Worm (Caenorhabditis elegans) whole organism, L3 larva: ENCODE data around the gene F26D2.10.

Source experiments
- R02D3.7 ChIP-seq: fragments of 150-350 bp; optimal IDR thresholded peaks from 2 replicates; lab custom pipeline; 2014; ENCODE audit warnings: missing biosample characterization, missing genetic modification characterization
- ZK546.5 ChIP-seq: sonication (generic microtip); optimal IDR thresholded peaks from 2 replicates; lab custom pipeline; 2017; ENCODE audit warnings: missing biosample characterization, missing genetic modification characterization
- ama-1 ChIP-seq: fragments of 150-350 bp; optimal IDR thresholded peaks from 2 replicates; lab custom pipeline; 2018
- ceh-16 ChIP-seq: sonication (generic microtip); optimal IDR thresholded peaks from 2 replicates; lab custom pipeline; 2017; ENCODE audit warnings: missing biosample characterization, missing genetic modification characterization
- ceh-28 ChIP-seq: fragments of 150-350 bp; optimal IDR thresholded peaks from 2 replicates; lab custom pipeline; 2014; ENCODE audit warnings: missing biosample characterization, missing genetic modification reagents, missing genetic modification characterization
- ceh-82 ChIP-seq: fragments of 150-350 bp; optimal IDR thresholded peaks from 2 replicates; lab custom pipeline; 2014; ENCODE audit warnings: missing biosample characterization, missing genetic modification characterization
- ceh-9 ChIP-seq: sonication (generic microtip); optimal IDR thresholded peaks from 2 replicates; lab custom pipeline; 2018; ENCODE audit warnings: missing biosample characterization, missing genetic modification characterization
- daf-12 ChIP-seq: fragments of 150-350 bp; optimal IDR thresholded peaks from 2 replicates; lab custom pipeline; 2014; ENCODE audit warnings: missing biosample characterization, missing genetic modification reagents, missing genetic modification characterization
- egl-27 ChIP-seq: sonication (generic microtip); optimal IDR thresholded peaks from 4 replicates; lab custom pipeline; 2017; ENCODE audit warnings: missing biosample characterization, missing genetic modification reagents, missing genetic modification characterization
- elt-1 ChIP-seq: fragments of 150-350 bp; optimal IDR thresholded peaks from 2 replicates; lab custom pipeline; 2014; ENCODE audit warnings: missing biosample characterization, missing genetic modification characterization
- elt-2 ChIP-seq: sonication (generic microtip); optimal IDR thresholded peaks from 2 replicates; lab custom pipeline; 2016; ENCODE audit warnings: missing genetic modification reagents, mild to moderate bottlenecking, missing genetic modification characterization, missing compliant biosample characterization
- elt-3 ChIP-seq, 3 experiments: fragments of 150-350 bp in 1 of 3; sonication (generic microtip) in 2 of 3; optimal IDR thresholded peaks; 2 replicates in 2 of 3; 4 replicates in 1 of 3; lab custom pipeline; 2014 to 2017; ENCODE audit warnings: missing biosample characterization in 3 of 3, missing genetic modification characterization in 3 of 3
- eor-1 ChIP-seq, 2 experiments: fragments of 150-350 bp; optimal IDR thresholded peaks; 2 replicates each; lab custom pipeline; 2014 to 2018; ENCODE audit warnings: missing biosample characterization in 2 of 2, missing genetic modification characterization in 2 of 2
- fkh-10 ChIP-seq: sonication (generic microtip); optimal IDR thresholded peaks from 2 replicates; lab custom pipeline; 2017; ENCODE audit warnings: missing biosample characterization, missing genetic modification reagents, missing genetic modification characterization
- fkh-2 ChIP-seq: fragments of 150-350 bp; optimal IDR thresholded peaks from 2 replicates; lab custom pipeline; 2014; ENCODE audit warnings: missing biosample characterization, missing genetic modification reagents, missing genetic modification characterization
- fos-1 ChIP-seq: fragments of 150-350 bp; optimal IDR thresholded peaks from 2 replicates; lab custom pipeline; 2014; ENCODE audit warnings: missing biosample characterization, missing genetic modification characterization
- hmg-11 ChIP-seq: sonication (generic microtip); optimal IDR thresholded peaks from 2 replicates; lab custom pipeline; 2016; ENCODE audit warnings: missing genetic modification characterization, missing compliant biosample characterization
- jun-1 ChIP-seq: fragments of 150-350 bp; optimal IDR thresholded peaks from 2 replicates; lab custom pipeline; 2014; ENCODE audit warnings: missing biosample characterization, missing genetic modification reagents, missing genetic modification characterization
- lin-15B ChIP-seq: fragments of 150-350 bp; optimal IDR thresholded peaks from 2 replicates; lab custom pipeline; 2014; ENCODE audit warnings: missing biosample characterization, missing genetic modification characterization
- lsy-12 ChIP-seq: sonication (generic microtip); optimal IDR thresholded peaks from 2 replicates; lab custom pipeline; 2016; ENCODE audit warnings: mild to moderate bottlenecking, missing genetic modification characterization, missing compliant biosample characterization
- mml-1 ChIP-seq: fragments of 150-350 bp; sonication (generic microtip); optimal IDR thresholded peaks from 3 replicates; lab custom pipeline; 2014; ENCODE audit warnings: missing biosample characterization, missing genetic modification characterization
- nhr-11 ChIP-seq: fragments of 150-350 bp; optimal IDR thresholded peaks from 2 replicates; lab custom pipeline; 2014; ENCODE audit warnings: missing biosample characterization, missing genetic modification characterization
- nhr-12 ChIP-seq: fragments of 150-350 bp; optimal IDR thresholded peaks from 2 replicates; lab custom pipeline; 2014; ENCODE audit warnings: missing biosample characterization, missing genetic modification characterization
- nhr-237 ChIP-seq: fragments of 150-350 bp; optimal IDR thresholded peaks from 2 replicates; lab custom pipeline; 2014; ENCODE audit warnings: missing biosample characterization, missing genetic modification characterization
- nhr-25 ChIP-seq: sonication (generic microtip); optimal IDR thresholded peaks from 2 replicates; lab custom pipeline; 2017; ENCODE audit warnings: missing biosample characterization, missing genetic modification characterization
- nhr-28 ChIP-seq: fragments of 150-350 bp; optimal IDR thresholded peaks from 2 replicates; lab custom pipeline; 2014; ENCODE audit warnings: missing biosample characterization, missing genetic modification characterization
- nhr-67 ChIP-seq: fragments of 150-350 bp; optimal IDR thresholded peaks from 2 replicates; lab custom pipeline; 2014; ENCODE audit warnings: missing biosample characterization, missing genetic modification characterization
- nhr-76 ChIP-seq: fragments of 150-350 bp; sonication (generic microtip); optimal IDR thresholded peaks from 5 replicates; lab custom pipeline; 2014; ENCODE audit warnings: missing biosample characterization, missing genetic modification characterization
- nhr-77 ChIP-seq: fragments of 150-350 bp; optimal IDR thresholded peaks from 2 replicates; lab custom pipeline; 2014; ENCODE audit warnings: missing biosample characterization, missing genetic modification characterization
- pha-4 ChIP-seq: fragments of 150-350 bp; optimal IDR thresholded peaks from 2 replicates; lab custom pipeline; 2014; ENCODE audit warnings: missing biosample characterization, missing genetic modification reagents, missing genetic modification characterization
- pqm-1 ChIP-seq: fragments of 150-350 bp; optimal IDR thresholded peaks from 2 replicates; lab custom pipeline; 2017; ENCODE audit warnings: missing biosample characterization, missing genetic modification characterization, inconsistent platforms
- tbx-2 ChIP-seq: sonication (generic microtip); optimal IDR thresholded peaks from 2 replicates; lab custom pipeline; 2016; ENCODE audit warnings: mild to moderate bottlenecking, missing genetic modification characterization, missing compliant biosample characterization
- unc-39 ChIP-seq: sonication (generic microtip); optimal IDR thresholded peaks from 4 replicates; lab custom pipeline; 2017; ENCODE audit warnings: missing biosample characterization, missing genetic modification characterization
- ztf-4 ChIP-seq: fragments of 150-350 bp; optimal IDR thresholded peaks from 2 replicates; lab custom pipeline; 2014; ENCODE audit warnings: missing biosample characterization, missing genetic modification characterization

The F26D2.10 gene

DNA sequence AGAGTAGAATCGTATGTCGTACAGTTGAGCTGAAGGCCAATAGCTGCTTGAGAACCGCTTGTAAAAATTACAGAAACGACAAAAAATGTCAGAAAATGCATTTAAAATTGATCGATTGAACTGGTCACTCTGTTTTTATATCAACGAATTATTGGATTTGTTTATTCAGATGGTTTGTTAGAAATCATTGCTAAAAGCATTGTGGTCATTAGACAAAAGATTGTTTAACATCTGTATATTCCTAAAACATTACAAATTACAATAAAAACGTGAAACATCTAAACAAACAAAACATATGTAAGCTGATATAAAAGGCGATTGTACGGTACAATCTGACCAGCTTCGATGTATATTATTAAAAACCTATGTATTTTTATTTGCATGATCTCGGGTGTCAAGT lies 6.1 kb upstream of the F26D2.10 start, which contains the start of the genes F26D2.13 and F26D2.14:
TSS of gene F26D2.13 (minus strand) at position 101 of the 400 bp plus-strand sequence.
TSS of gene F26D2.14 (plus strand) at position 346 of the 400 bp plus-strand sequence.
- no peak for TF ChIP-seq nhr-25 (tag; lab: Kevin White, UChicago)
- TF ChIP-seq ceh-28 (tag; lab: Kevin White, UChicago) = no peak
- TF ChIP-seq ceh-9 (tag; lab: Kevin White, UChicago) = no peak
- TF ChIP-seq lsy-12 = no peak
- TF ChIP-seq nhr-76 (tag; lab: Kevin White, UChicago) = no peak
- no peak for TF ChIP-seq R02D3.7 (tag; lab: Kevin White, UChicago)
- no peak for TF ChIP-seq nhr-11 (tag; lab: Kevin White, UChicago)

DNA sequence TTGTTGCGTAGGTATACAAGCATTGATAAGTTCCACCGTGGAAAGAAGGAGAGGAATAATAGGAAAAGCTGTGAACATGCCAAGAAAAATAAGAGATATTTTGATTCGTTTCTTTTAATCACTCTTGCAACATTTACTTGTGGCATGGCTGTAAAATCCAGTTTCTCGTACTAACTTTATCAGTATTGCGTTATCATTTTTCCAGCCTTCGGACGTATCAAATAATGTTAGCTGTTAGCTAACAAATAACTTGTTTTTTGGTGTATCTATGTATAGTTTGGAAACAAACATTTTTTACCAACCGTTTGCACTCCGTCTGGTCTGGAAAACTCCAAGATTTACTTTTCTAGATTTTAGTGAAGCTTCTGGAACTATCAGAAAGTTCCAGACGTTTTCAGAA lies 4.1 kb upstream of the F26D2.10 start, which contains the start of gene clec-234:
TSS of gene clec-234 (minus strand) at position 101 of the 400 bp plus-strand sequence.
- TF ChIP-seq jun-1 (no peak), hmg-11 (tag; lab: Kevin White, UChicago) (no peak), fos-1 (tag; lab: Kevin White, UChicago) (no peak), nhr-28 (tag; lab: Kevin White, UChicago) (no peak)

DNA sequence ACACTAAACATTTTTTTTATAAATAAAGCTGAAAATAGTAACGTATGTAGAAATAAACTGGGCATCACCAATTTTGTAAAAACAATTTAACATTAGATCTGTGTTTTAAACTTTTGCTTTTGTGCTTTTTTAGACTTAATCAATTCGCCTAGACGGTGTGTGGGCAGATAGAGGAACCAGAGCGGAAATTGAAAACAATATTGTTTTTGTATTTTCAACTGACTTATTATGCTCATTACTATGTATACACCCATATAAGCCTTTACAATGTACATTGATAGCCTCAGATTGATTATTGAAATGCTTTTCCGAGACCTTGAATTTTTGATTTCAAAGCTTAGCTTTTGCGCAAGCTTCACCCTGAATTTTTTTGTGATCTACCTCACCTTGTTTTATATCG lies 537 bp upstream of the F26D2.10 start, which contains the start of gene str-73:
TSS of gene str-73 (plus strand) at position 301 of the 400 bp plus-strand sequence.
- TF ChIP-seq nhr-67 (tag; lab: Kevin White, UChicago) = no peak
- no peak for TF ChIP-seq nhr-237 (tag; lab: Kevin White, UChicago)
- no peak for TF ChIP-seq nhr-12 (tag; lab: Kevin White, UChicago)
- TF ChIP-seq ceh-16 (tag; lab: Kevin White, UChicago) = no peak
- no peak for TF ChIP-seq lin-15B (tag; lab: Kevin White, UChicago)
- TF ChIP-seq ceh-82 (tag; lab: Kevin White, UChicago) = no peak
- no peak for TF ChIP-seq tbx-2 (tag; lab: Kevin White, UChicago)
- no peak for TF ChIP-seq nhr-77 (tag; lab: Kevin White, UChicago)
- TF ChIP-seq eor-1 (tag; optimal IDR thresholded peaks at IDR 0.05; lab: Kevin White, UChicago) = no peak
- TF ChIP-seq ztf-4 = no peak

DNA sequence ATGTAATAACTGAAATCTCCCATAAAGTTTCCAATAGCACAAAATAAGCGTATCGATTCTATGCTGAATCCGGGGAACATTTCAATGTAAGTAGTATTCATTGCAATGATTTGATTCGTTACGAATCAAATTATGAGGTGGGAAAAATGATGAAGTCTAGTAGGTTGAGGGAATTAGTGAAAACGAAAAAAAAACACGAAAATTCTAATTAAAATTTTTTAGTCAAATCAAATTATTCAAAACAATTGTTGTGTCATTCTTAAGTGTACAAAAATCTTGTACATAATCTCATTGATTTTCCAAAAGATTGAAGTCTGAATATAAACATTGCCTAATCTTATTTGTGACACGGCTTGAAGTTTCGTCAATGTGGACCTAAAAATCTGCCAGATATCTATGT lies 5.0 kb downstream of the F26D2.10 start, which contains the start of gene srw-29:
TSS of gene srw-29 (minus strand) at position 101 of the 400 bp plus-strand sequence.
- no peak for TF ChIP-seq pha-4 (tag; lab: Kevin White, UChicago)
- TF ChIP-seq egl-27 (tag; lab: Kevin White, UChicago) = no peak
- no peak for TF ChIP-seq nhr-28 (tag; lab: Kevin White, UChicago)
- TF ChIP-seq fkh-2 = no peak
- TF ChIP-seq ama-1 (lab: Kevin White, UChicago) = no peak
- TF ChIP-seq ZK546.5 (tag; lab: Kevin White, UChicago) = no peak
- no peak for TF ChIP-seq R02D3.7 (tag; lab: Kevin White, UChicago)
- TF ChIP-seq jun-1 = no peak
- no peak for TF ChIP-seq elt-2 (tag; lab: Kevin White, UChicago)
- no peak for TF ChIP-seq pqm-1 (tag; lab: Kevin White, UChicago)
- no peak for TF ChIP-seq fos-1 (tag; lab: Kevin White, UChicago)
- no peak for TF ChIP-seq lin-15B (tag; lab: Kevin White, UChicago)
- no peak for TF ChIP-seq hmg-11 (tag; lab: Kevin White, UChicago)
- TF ChIP-seq fkh-10 (GFP tag; lab: Kevin White, UChicago) = no peak
- TF ChIP-seq nhr-11 (tag; lab: Kevin White, UChicago) = no peak
- no peak for TF ChIP-seq elt-1
- no peak for TF ChIP-seq ceh-28 (tag; lab: Kevin White, UChicago)
- TF ChIP-seq nhr-77 (tag; lab: Kevin White, UChicago) = no peak
- TF ChIP-seq daf-12 (tag; lab: Kevin White, UChicago) = no peak
- TF ChIP-seq, all 47 proteins: peak for 0

DNA sequence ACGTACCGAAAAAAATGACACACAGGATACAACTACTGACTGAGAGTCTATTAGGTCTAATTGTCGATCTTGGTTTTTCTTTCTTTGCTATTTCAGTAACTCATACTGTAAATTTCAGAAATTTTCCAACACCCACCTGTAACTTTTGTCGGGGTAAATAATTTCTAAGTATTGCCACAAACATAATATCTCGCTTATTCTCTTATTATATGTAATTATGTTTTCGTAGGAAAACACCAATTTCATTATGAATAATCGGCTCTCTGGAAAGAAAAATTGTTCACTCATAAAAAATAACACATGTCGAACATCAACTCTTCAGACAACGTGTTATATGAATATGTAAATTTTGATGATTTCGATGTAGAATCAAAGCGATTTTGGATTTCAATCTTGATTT lies 8.7 kb downstream of the F26D2.10 start, which contains the start of gene srw-48:
TSS of gene srw-48 (plus strand) at position 301 of the 400 bp plus-strand sequence.
- no peak for TF ChIP-seq elt-3 (tag; optimal IDR thresholded peaks at IDR 0.05; lab: Kevin White, UChicago)
- TF ChIP-seq mml-1 (tag; lab: Kevin White, UChicago) = no peak
- TF ChIP-seq nhr-28 (tag; lab: Kevin White, UChicago) = no peak
- no peak for TF ChIP-seq unc-39 (tag; lab: Kevin White, UChicago)
- TF ChIP-seq ZK546.5 (tag; lab: Kevin White, UChicago) = no peak
